Fruit fly (Drosophila melanogaster): ENCODE data around the gene CG2186.

CG2186 gene

dm6 chrX:10857376-10857775 lies at the start of gene CG2186, which contains the start of gene sofe (continued):
- no peak for TF ChIP-seq CG10321 (GFP tag; IDR thresholded peaks at IDR 0.05)
- no peak for TF ChIP-seq Kr (GFP tag; optimal IDR thresholded peaks at IDR 0.05)
- 0 out of 2 replicates have a peak, but pooled peaks have one; percentile 26 for TF ChIP-seq HLH3B (GFP tag; IDR thresholded peaks at IDR 0.05)
- TF ChIP-seq Lim3 (GFP tag; IDR thresholded peaks at IDR 0.05): no peak
- peak; percentile 81; the same call in 1 of the 3 replicates for TF ChIP-seq zen2 (GFP tag; IDR thresholded peaks at IDR 0.05; ENCODE audit: partially characterized antibody)
- peak; percentile 54 for TF ChIP-seq HLH54F (GFP tag; optimal IDR thresholded peaks at IDR 0.05)
- peak; percentile 79 for TF ChIP-seq Ets97D (GFP tag; optimal IDR thresholded peaks at IDR 0.05)
- peak; percentile 67 for TF ChIP-seq CoRest (tag; optimal IDR thresholded peaks at IDR 0.05)
- TF ChIP-seq CG3726 (GFP tag; IDR thresholded peaks at IDR 0.05): no peak
- TF ChIP-seq CG42726 (GFP tag; IDR thresholded peaks at IDR 0.05; ENCODE audit: partially characterized antibody): peak; percentile 56; the same call in 1 of the 2 replicates
- TF ChIP-seq CG8765 (GFP tag; IDR thresholded peaks at IDR 0.05): no peak
- no peak for TF ChIP-seq CG11723 (GFP tag; optimal IDR thresholded peaks at IDR 0.05)
- TF ChIP-seq Deaf1 (tag; optimal IDR thresholded peaks at IDR 0.05): peak; percentile 51
- TF ChIP-seq BtbVII (GFP tag; optimal IDR thresholded peaks at IDR 0.05): no peak
- peak; percentile 57; the same call in 1 of the 3 replicates for TF ChIP-seq Dbx (GFP tag; IDR thresholded peaks at IDR 0.05)
- TF ChIP-seq CG16863 (GFP tag; optimal IDR thresholded peaks at IDR 0.05): peak; percentile 50
- no peak for TF ChIP-seq sc (optimal IDR thresholded peaks at IDR 0.05)
- no peak for TF ChIP-seq sc (GFP tag; optimal IDR thresholded peaks at IDR 0.05)
- no peak for TF ChIP-seq Doc2 (GFP tag; IDR thresholded peaks at IDR 0.05)
- TF ChIP-seq insv (GFP tag; optimal IDR thresholded peaks at IDR 0.05): peak in 1 of 2 experiments; percentile 93
- no peak for TF ChIP-seq CG10565 (GFP tag; optimal IDR thresholded peaks at IDR 0.05)
- no peak for TF ChIP-seq Dad (GFP tag; optimal IDR thresholded peaks at IDR 0.05)
- no peak for TF ChIP-seq YL-1 (GFP tag; optimal IDR thresholded peaks at IDR 0.05)
- peak; percentile 61 for TF ChIP-seq bab2 (GFP tag; optimal IDR thresholded peaks at IDR 0.05)
- no peak for TF ChIP-seq sug (tag; optimal IDR thresholded peaks at IDR 0.05)

- TF ChIP-seq CG14050 (GFP tag; IDR thresholded peaks at IDR 0.05) (no peak), CG11085 (GFP tag; IDR thresholded peaks at IDR 0.05) (no peak), bigmax (GFP tag; optimal IDR thresholded peaks at IDR 0.05) (no peak), CG17385 (GFP tag; optimal IDR thresholded peaks at IDR 0.05) (peak; percentile 33), pros (GFP tag; optimal IDR thresholded peaks at IDR 0.05) (peak; percentile 86), stwl (tag; optimal IDR thresholded peaks at IDR 0.05) (peak; percentile 8), Stat92E (GFP tag; optimal IDR thresholded peaks at IDR 0.05) (peak in 1 of 3 experiments; percentile 96), unc-4 (GFP tag; IDR thresholded peaks at IDR 0.05; ENCODE audit: partially characterized antibody) (no peak), cg (GFP tag; optimal IDR thresholded peaks at IDR 0.05) (peak; percentile 30), HmgZ (tag; optimal IDR thresholded peaks at IDR 0.05) (no peak), CG4820 (GFP tag; optimal IDR thresholded peaks at IDR 0.05) (no peak), dmrt99B (tag; optimal IDR thresholded peaks at IDR 0.05) (no peak), CG10959 (GFP tag; IDR thresholded peaks at IDR 0.05) (no peak), dm (GFP tag; optimal IDR thresholded peaks at IDR 0.05) (no peak), Atf3 (GFP tag; optimal IDR thresholded peaks at IDR 0.05) (no peak), CG14441 (GFP tag; IDR thresholded peaks at IDR 0.05) (no peak), tin (GFP tag; optimal IDR thresholded peaks at IDR 0.05) (no peak), CG8290 (GFP tag; optimal IDR thresholded peaks at IDR 0.05) (no peak), CG8290 (tag; optimal IDR thresholded peaks at IDR 0.05) (no peak), en (GFP tag; optimal IDR thresholded peaks at IDR 0.05) (no peak), twi (tag; optimal IDR thresholded peaks at IDR 0.05) (peak; percentile 29), org-1 (GFP tag; optimal IDR thresholded peaks at IDR 0.05) (no peak), CG2875 (GFP tag; optimal IDR thresholded peaks at IDR 0.05) (no peak), exex (tag; optimal IDR thresholded peaks at IDR 0.05) (no peak), psq (GFP tag; optimal IDR thresholded peaks at IDR 0.05) (peak; percentile 33), Jarid2 (GFP tag; optimal IDR thresholded peaks at IDR 0.05) (no peak), CG7786 (GFP tag; optimal IDR thresholded peaks at IDR 0.05) (no peak), CG6791 (GFP tag; IDR thresholded peaks at IDR 0.05; ENCODE audit: partially characterized antibody) (no peak)
These were observed 48.8 kb upstream of the CG2186 start for dm6 chrX:10808684-10809083.

Data from whole organism, embryonic.